Worm (Caenorhabditis elegans) whole organism, midembryonic: ENCODE measurements around the gene ZK1307.7.
A peak's percentile ranks its signal among the peaks of the same experiment; 100 is the strongest.

Experiments used
- T22C8.4 ChIP-seq: fragments of 200-800 bp; sonication (Bioruptor generic); IDR thresholded peaks from 2 replicates; pipeline ENCODE4 v1.3.6; 2022; ENCODE audit warnings: missing genetic modification characterization, missing compliant biosample characterization
- cog-1 ChIP-seq: sonication (generic microtip); optimal IDR thresholded peaks from 2 replicates; lab custom pipeline; 2016; ENCODE audit warnings: missing genetic modification characterization, missing compliant biosample characterization
- flt-1 ChIP-seq: fragments of 200-800 bp; sonication (Bioruptor generic); IDR thresholded peaks from 2 replicates; pipeline ENCODE4 v1.3.6; 2022; ENCODE audit warnings: missing genetic modification characterization, missing compliant biosample characterization
- klf-2 ChIP-seq: fragments of 200-800 bp; sonication (Bioruptor generic); conservative IDR thresholded peaks from 2 replicates; pipeline ENCODE4 v1.3.6; 2022; ENCODE audit warnings: missing genetic modification reagents, missing genetic modification characterization, missing compliant biosample characterization
- med-1 ChIP-seq: sonication (generic microtip); optimal IDR thresholded peaks from 2 replicates; lab custom pipeline; 2017; ENCODE audit warnings: missing genetic modification characterization, mild to moderate bottlenecking, missing compliant biosample characterization, antibody characterized with exemption, missing genetic modification reagents; ENCODE audit not compliant: insufficient read depth
- ref-1 ChIP-seq: fragments of 200-800 bp; sonication (Bioruptor generic); conservative IDR thresholded peaks from 2 replicates; pipeline ENCODE4 v1.3.6; 2022; ENCODE audit warnings: missing genetic modification reagents, missing genetic modification characterization, missing compliant biosample characterization
- tab-1 ChIP-seq: fragments of 200-800 bp; sonication (Bioruptor generic); IDR thresholded peaks from 2 replicates; pipeline ENCODE4 v1.3.6; 2022; ENCODE audit warnings: missing genetic modification characterization, missing compliant biosample characterization
- ztf-23 ChIP-seq: fragments of 200-800 bp; sonication (Bioruptor generic); IDR thresholded peaks from 2 replicates; pipeline ENCODE4 v1.3.6; 2022; ENCODE audit warnings: missing genetic modification reagents, missing genetic modification characterization, missing compliant biosample characterization
- ztf-29 ChIP-seq: fragments of 200-800 bp; sonication (Bioruptor generic); IDR thresholded peaks from 2 replicates; pipeline ENCODE4 v1.3.6; 2022; ENCODE audit warnings: missing genetic modification reagents, missing genetic modification characterization, missing compliant biosample characterization

ZK1307.7 gene

DNA sequence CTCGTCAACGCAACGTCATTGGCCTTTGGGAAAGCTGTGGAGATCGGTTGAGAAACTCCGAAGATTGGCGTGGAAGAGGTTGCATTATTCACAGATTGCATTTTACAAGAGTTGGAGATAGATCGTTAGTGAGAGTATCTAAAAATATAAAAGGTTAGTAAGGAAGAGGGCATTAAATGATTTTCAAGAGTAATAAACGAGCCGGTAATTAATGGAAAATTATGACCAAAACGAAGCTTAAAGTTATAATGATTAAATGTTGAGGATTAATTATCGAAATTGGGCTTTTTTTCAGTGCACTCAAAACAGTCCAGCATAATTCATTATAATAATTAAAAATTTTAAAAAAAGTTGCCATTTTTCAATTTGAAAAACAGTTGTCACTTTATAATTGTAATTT, 27.1 kb upstream of the ZK1307.7 start, which contains the start of gene pap-2:
Gene pap-2 (minus strand): TSS at position 101 of the 400 bp plus-strand sequence.
- TF ChIP-seq T22C8.4 (GFP tag; lab: Robert Waterston, UW): no peak
- TF ChIP-seq med-1 (GFP tag; lab: Kevin White, UChicago): no peak
- TF ChIP-seq ztf-23 (GFP tag; lab: Robert Waterston, UW): no peak
- TF ChIP-seq ztf-29: no peak
- TF ChIP-seq cog-1 (tag; lab: Kevin White, UChicago): no peak
- TF ChIP-seq klf-2: no peak
- no peak for TF ChIP-seq ref-1 (GFP tag; lab: Robert Waterston, UW)
- TF ChIP-seq tab-1: no peak
- TF ChIP-seq flt-1: no peak

DNA sequence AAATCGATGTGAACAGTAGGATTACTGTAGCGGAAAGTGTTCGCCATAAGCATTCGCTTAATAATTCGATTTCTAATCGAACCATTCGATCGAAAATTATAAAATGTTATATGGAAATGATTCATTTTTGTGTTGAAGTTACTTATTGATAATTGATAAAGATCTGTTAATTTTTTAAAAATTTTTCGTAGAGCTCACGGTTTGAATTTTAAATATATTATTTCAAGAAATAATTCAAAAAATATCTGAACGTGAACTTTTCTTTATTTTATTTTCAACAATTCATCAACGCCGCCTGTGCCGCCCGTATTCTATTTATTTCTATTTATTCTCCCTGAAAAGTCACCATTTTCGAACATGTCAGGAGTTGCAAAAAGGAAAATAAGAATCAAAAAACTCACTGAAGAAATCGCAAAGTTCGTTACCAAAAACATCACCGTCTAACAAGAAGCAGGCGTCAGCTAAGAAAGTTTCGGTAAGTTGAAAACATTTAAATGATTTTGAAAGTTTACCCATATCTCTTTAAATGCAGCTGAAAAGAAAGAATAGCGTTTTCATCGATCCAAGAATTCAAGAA, 25.0 kb upstream of the ZK1307.7 start, which contains the start of the genes T15H9.5 and T15H9.4:
Gene T15H9.5 (minus strand): TSS at position 101 of the 577 bp plus-strand sequence.
Gene T15H9.4 (plus strand): TSS at position 527 of the 577 bp plus-strand sequence.
- TF ChIP-seq ref-1 (GFP tag; lab: Robert Waterston, UW) (no peak), cog-1 (tag; lab: Kevin White, UChicago) (no peak), T22C8.4 (GFP tag; lab: Robert Waterston, UW) (no peak), tab-1 (no peak), klf-2 (no peak), med-1 (GFP tag; lab: Kevin White, UChicago) (no peak), ztf-29 (no peak)

- TF ChIP-seq med-1 (GFP tag; lab: Kevin White, UChicago) (no peak), tab-1 (no peak), klf-2 (no peak), flt-1 (no peak), T22C8.4 (GFP tag; lab: Robert Waterston, UW) (no peak), cog-1 (tag; lab: Kevin White, UChicago) (no peak), ref-1 (GFP tag; lab: Robert Waterston, UW) (no peak), ztf-29 (no peak), ztf-23 (GFP tag; lab: Robert Waterston, UW) (no peak)
Observed at ce11 chrII:9614728-9615127, 21.7 kb upstream of the ZK1307.7 start, which contains the start of gene hlh-6. Gene hlh-6 (minus strand): TSS chrII:9614828.

- TF ChIP-seq cog-1 (tag; lab: Kevin White, UChicago) (no peak), flt-1 (no peak), ztf-23 (GFP tag; lab: Robert Waterston, UW) (no peak), tab-1 (no peak), T22C8.4 (GFP tag; lab: Robert Waterston, UW) (0 out of 2 replicates have a peak, but pooled peaks have one; percentile 37), med-1 (GFP tag; lab: Kevin White, UChicago) (no peak), ztf-29 (no peak), ref-1 (GFP tag; lab: Robert Waterston, UW) (no peak)
Observed at ce11 chrII:9617039-9617901, 19.1 kb upstream of the ZK1307.7 start, which contains the start of gene hal-3. Gene hal-3 (minus strand): TSS chrII:9617125.

DNA sequence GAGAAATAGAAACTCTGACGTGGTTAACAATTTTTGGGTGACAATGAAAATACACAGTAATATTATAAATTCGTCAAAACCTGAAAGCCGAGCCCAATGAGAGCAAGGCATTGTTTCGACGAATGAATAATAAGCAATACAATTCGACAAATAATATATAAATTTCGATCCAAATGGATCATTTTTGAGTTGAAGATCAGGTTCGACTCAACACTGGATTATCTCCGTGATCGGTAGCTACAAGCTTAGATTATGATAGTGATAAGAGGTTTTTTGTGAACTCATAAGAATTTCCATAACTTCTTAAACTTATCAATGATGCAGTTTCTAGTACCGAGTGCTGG, 18.5 kb upstream of the ZK1307.7 start:
- TF ChIP-seq ztf-23 (GFP tag; lab: Robert Waterston, UW) (no peak), T22C8.4 (GFP tag; lab: Robert Waterston, UW) (no peak), med-1 (GFP tag; lab: Kevin White, UChicago) (no peak), flt-1 (no peak), tab-1 (no peak), ztf-29 (no peak), ref-1 (GFP tag; lab: Robert Waterston, UW) (no peak), cog-1 (tag; lab: Kevin White, UChicago) (no peak), klf-2 (no peak)

- TF ChIP-seq ztf-23 (GFP tag; lab: Robert Waterston, UW) (no peak), T22C8.4 (GFP tag; lab: Robert Waterston, UW) (no peak), med-1 (GFP tag; lab: Kevin White, UChicago) (no peak), ref-1 (GFP tag; lab: Robert Waterston, UW) (no peak), cog-1 (tag; lab: Kevin White, UChicago) (no peak), klf-2 (no peak), flt-1 (no peak), tab-1 (no peak), ztf-29 (no peak)
Observed at ce11 chrII:9618759-9619158, 17.6 kb upstream of the ZK1307.7 start.

- no peak for TF ChIP-seq tab-1
- TF ChIP-seq flt-1: peak; percentile 50; the same call in 1 of the 2 replicates
- TF ChIP-seq ztf-29: no peak
- TF ChIP-seq ztf-23 (GFP tag; lab: Robert Waterston, UW): 0 out of 2 replicates have a peak, but pooled peaks have one; percentile 44
- TF ChIP-seq klf-2: no peak
- 0 out of 2 replicates have a peak, but pooled peaks have one; percentile 27 for TF ChIP-seq T22C8.4 (GFP tag; lab: Robert Waterston, UW)
- no peak for TF ChIP-seq ref-1 (GFP tag; lab: Robert Waterston, UW)
- TF ChIP-seq cog-1 (tag; lab: Kevin White, UChicago): peak; percentile 72
- no peak for TF ChIP-seq med-1 (GFP tag; lab: Kevin White, UChicago)
Observed at ce11 chrII:9619402-9619862, 17.0 kb upstream of the ZK1307.7 start.

DNA sequence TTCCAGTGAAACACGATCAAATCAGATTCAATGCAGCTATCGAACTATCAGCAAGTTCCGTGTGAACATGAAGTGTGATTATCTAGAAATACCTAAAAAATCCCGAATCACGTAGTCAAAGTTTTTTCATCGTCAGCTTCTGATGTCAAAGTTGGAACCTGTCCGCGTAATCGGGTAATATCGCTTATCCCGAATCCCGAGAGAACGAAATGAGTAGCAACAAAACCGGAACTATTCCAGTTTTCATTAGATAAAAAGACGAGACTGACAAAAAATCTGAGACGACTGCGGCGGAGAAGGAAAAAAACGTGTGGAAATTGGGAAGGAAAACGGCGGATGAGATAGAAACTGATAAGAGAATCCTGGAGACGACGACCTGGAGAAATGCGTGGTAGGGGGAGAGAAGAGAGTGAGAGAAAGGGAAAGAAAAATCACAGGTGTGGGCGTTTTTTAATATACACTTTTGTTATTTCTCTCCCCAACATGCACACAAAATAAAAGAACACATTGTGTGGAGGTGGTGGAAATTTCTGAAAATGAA, 16.3 kb upstream of the ZK1307.7 start:
- TF ChIP-seq flt-1 (no peak), med-1 (GFP tag; lab: Kevin White, UChicago) (no peak), ztf-29 (no peak), T22C8.4 (GFP tag; lab: Robert Waterston, UW) (no peak), ref-1 (GFP tag; lab: Robert Waterston, UW) (no peak), ztf-23 (GFP tag; lab: Robert Waterston, UW) (no peak), tab-1 (no peak), klf-2 (no peak), cog-1 (tag; lab: Kevin White, UChicago) (no peak)

DNA sequence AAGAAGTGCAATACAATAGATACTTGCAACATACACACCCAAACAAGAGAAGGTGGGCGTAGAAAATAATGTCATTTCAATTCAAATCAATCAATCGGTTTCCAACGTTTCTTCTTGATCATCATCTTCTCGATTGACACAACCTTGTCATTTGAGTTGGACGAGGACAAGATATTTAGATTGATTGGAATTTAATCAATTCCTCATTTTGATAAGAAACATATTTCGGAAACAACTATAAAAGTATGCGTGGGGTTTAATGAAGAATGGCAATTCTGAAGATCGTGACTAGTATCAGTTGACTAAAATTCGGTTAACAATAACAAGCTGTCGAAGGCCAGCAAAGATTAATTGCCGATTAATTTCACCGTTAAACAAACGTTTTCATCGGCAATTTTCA, 15.8 kb upstream of the ZK1307.7 start:
- TF ChIP-seq T22C8.4 (GFP tag; lab: Robert Waterston, UW) (no peak), ztf-23 (GFP tag; lab: Robert Waterston, UW) (no peak), med-1 (GFP tag; lab: Kevin White, UChicago) (no peak), klf-2 (no peak), cog-1 (tag; lab: Kevin White, UChicago) (no peak), flt-1 (no peak), tab-1 (no peak), ref-1 (GFP tag; lab: Robert Waterston, UW) (no peak), ztf-29 (no peak)
